Worm (Caenorhabditis elegans) whole organism, midembryonic: Measurements from ENCODE around the gene M04D8.5.

Source experiments
- T22C8.4 ChIP-seq: fragments of 200-800 bp; sonication (Bioruptor generic); IDR thresholded peaks from 2 replicates; pipeline ENCODE4 v1.3.6; 2022; ENCODE audit warnings: missing genetic modification characterization, missing compliant biosample characterization
- cog-1 ChIP-seq: sonication (generic microtip); optimal IDR thresholded peaks from 2 replicates; lab custom pipeline; 2016; ENCODE audit warnings: missing genetic modification characterization, missing compliant biosample characterization
- flt-1 ChIP-seq: fragments of 200-800 bp; sonication (Bioruptor generic); IDR thresholded peaks from 2 replicates; pipeline ENCODE4 v1.3.6; 2022; ENCODE audit warnings: missing genetic modification characterization, missing compliant biosample characterization
- klf-2 ChIP-seq: fragments of 200-800 bp; sonication (Bioruptor generic); conservative IDR thresholded peaks from 2 replicates; pipeline ENCODE4 v1.3.6; 2022; ENCODE audit warnings: missing genetic modification reagents, missing genetic modification characterization, missing compliant biosample characterization
- med-1 ChIP-seq: sonication (generic microtip); optimal IDR thresholded peaks from 2 replicates; lab custom pipeline; 2017; ENCODE audit warnings: missing genetic modification characterization, mild to moderate bottlenecking, missing compliant biosample characterization, antibody characterized with exemption, missing genetic modification reagents; ENCODE audit not compliant: insufficient read depth
- ref-1 ChIP-seq: fragments of 200-800 bp; sonication (Bioruptor generic); conservative IDR thresholded peaks from 2 replicates; pipeline ENCODE4 v1.3.6; 2022; ENCODE audit warnings: missing genetic modification reagents, missing genetic modification characterization, missing compliant biosample characterization
- tab-1 ChIP-seq: fragments of 200-800 bp; sonication (Bioruptor generic); IDR thresholded peaks from 2 replicates; pipeline ENCODE4 v1.3.6; 2022; ENCODE audit warnings: missing genetic modification characterization, missing compliant biosample characterization
- ztf-23 ChIP-seq: fragments of 200-800 bp; sonication (Bioruptor generic); IDR thresholded peaks from 2 replicates; pipeline ENCODE4 v1.3.6; 2022; ENCODE audit warnings: missing genetic modification reagents, missing genetic modification characterization, missing compliant biosample characterization
- ztf-29 ChIP-seq: fragments of 200-800 bp; sonication (Bioruptor generic); IDR thresholded peaks from 2 replicates; pipeline ENCODE4 v1.3.6; 2022; ENCODE audit warnings: missing genetic modification reagents, missing genetic modification characterization, missing compliant biosample characterization

The M04D8.5 gene

DNA sequence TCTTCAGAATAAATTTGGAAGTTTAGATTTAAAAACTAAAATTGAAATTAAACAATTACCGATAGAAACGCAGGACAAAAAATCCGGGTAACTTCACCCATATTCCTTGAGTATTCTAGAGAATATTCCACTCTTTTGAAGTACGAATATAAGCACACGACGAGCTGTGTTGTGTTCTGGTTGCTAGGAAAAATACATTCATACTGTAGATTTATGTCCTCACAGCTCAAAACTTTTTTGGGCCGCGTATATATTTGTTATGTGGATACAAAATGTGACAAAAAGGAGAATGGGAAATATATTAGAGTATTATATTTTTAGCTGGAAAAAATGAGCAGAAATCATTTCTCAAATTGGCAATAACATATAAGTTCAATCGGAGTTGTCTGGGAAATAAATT is at the start of gene M04D8.5:
Gene M04D8.5, minus strand, starts transcription at position 101 of the 400 bp plus-strand sequence.
- TF ChIP-seq T22C8.4 (GFP tag; lab: Robert Waterston, UW): no peak
- TF ChIP-seq ztf-23 (GFP tag; lab: Robert Waterston, UW): no peak
- no peak for TF ChIP-seq ztf-29 (GFP tag; lab: Robert Waterston, UW)
- TF ChIP-seq med-1 (GFP tag; lab: Kevin White, UChicago): no peak
- TF ChIP-seq ref-1 (GFP tag; lab: Robert Waterston, UW): no peak
- no peak for TF ChIP-seq cog-1 (tag; lab: Kevin White, UChicago)
- no peak for TF ChIP-seq klf-2 (GFP tag; lab: Robert Waterston, UW)
- no peak for TF ChIP-seq flt-1 (GFP tag; lab: Robert Waterston, UW)
- no peak for TF ChIP-seq tab-1 (GFP tag; lab: Robert Waterston, UW)

DNA sequence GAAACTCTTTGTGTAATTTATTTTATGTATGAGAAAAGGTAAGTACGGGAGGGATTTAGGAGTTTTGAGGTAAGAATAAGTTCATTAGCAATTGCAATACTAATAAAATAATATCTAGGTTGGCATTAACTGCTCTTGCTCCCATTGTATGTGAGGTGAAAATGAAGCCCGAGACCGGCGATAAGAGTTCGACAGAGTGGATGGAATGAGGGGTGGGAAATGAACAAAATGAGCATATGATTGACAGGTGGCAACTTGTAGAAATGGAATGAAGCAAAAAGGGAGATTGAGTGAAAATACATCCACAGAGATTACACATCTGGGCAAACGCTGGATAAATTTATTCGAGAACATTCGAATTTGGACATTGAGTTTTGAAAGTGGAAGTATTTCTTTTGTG is 45.7 kb upstream of the M04D8.5 start:
- TF ChIP-seq flt-1 (GFP tag; lab: Robert Waterston, UW) (no peak), tab-1 (GFP tag; lab: Robert Waterston, UW) (no peak), cog-1 (tag; lab: Kevin White, UChicago) (no peak), ztf-23 (GFP tag; lab: Robert Waterston, UW) (no peak), ref-1 (GFP tag; lab: Robert Waterston, UW) (no peak), klf-2 (GFP tag; lab: Robert Waterston, UW) (no peak), ztf-29 (GFP tag; lab: Robert Waterston, UW) (no peak), med-1 (GFP tag; lab: Kevin White, UChicago) (no peak), T22C8.4 (GFP tag; lab: Robert Waterston, UW) (no peak)

DNA sequence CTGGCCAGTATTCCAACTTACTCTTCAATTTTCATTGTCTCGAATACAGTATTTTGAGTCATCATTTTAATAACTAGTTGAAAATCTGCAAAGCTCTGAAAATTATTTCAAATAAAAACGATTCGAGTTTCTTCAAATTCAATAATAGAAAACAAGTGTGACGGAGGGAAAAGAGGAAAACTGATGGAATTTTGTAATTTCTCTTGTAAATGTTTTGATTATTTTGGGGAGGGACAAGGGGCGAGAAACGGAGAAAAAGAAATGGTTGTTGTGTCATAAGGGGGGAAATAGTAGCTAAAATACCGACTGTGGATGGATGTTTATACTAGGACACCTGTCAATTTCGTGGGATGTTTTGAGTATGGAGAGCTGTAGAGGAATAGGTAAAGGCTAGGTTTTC is 45.0 kb upstream of the M04D8.5 start, which contains the start of gene T16G12.9:
Gene T16G12.9, minus strand, starts transcription at position 101 of the 400 bp plus-strand sequence.
- TF ChIP-seq ztf-29 (GFP tag; lab: Robert Waterston, UW) (no peak), cog-1 (tag; lab: Kevin White, UChicago) (no peak), ztf-23 (GFP tag; lab: Robert Waterston, UW) (no peak), klf-2 (GFP tag; lab: Robert Waterston, UW) (no peak)

DNA sequence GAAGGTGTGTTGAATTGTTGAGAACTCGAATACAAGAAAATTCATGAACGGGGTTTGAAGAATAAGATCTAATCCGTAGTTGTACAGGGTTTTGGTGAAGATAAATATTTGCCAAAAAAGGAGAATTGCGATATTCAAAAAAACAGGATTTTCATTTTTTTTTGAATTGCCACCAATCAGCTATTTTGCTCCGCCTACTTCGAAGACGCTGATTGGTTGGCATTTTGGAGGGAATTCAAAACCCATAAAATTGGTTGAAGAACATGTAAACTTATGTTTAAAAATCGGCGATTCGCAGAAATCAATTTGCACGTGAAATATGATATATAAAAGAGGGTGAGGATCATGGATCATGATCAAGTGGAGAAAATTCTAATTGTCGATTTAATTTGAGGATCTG is 42.9 kb upstream of the M04D8.5 start:
- TF ChIP-seq ztf-29 (GFP tag; lab: Robert Waterston, UW) (no peak), ref-1 (GFP tag; lab: Robert Waterston, UW) (no peak), flt-1 (GFP tag; lab: Robert Waterston, UW) (no peak), T22C8.4 (GFP tag; lab: Robert Waterston, UW) (no peak), klf-2 (GFP tag; lab: Robert Waterston, UW) (no peak), ztf-23 (GFP tag; lab: Robert Waterston, UW) (no peak), med-1 (GFP tag; lab: Kevin White, UChicago) (no peak), cog-1 (tag; lab: Kevin White, UChicago) (no peak), tab-1 (GFP tag; lab: Robert Waterston, UW) (no peak)

DNA sequence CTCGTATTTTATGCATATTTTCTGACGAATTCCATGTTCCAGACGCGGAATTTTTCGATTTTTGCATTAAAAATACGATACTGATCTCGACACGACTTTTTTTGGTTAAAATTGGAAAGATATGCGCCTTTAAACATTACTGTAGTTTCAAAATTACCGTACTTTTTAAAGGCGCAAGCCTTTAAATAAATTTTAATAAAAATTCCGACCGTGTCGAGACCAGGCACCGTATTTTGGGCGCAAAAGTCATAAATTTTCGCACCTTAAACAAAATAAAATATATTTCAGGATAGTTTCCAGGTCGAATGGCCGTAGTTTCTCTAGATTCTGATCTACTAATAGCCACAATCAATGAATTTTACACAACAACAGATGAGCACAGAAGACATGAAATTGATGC is 36.2 kb upstream of the M04D8.5 start, which contains the start of gene T16G12.6:
Gene T16G12.6, plus strand, starts transcription at position 301 of the 400 bp plus-strand sequence.
- TF ChIP-seq klf-2 (GFP tag; lab: Robert Waterston, UW) (no peak), flt-1 (GFP tag; lab: Robert Waterston, UW) (no peak), tab-1 (GFP tag; lab: Robert Waterston, UW) (no peak), T22C8.4 (GFP tag; lab: Robert Waterston, UW) (no peak)

DNA sequence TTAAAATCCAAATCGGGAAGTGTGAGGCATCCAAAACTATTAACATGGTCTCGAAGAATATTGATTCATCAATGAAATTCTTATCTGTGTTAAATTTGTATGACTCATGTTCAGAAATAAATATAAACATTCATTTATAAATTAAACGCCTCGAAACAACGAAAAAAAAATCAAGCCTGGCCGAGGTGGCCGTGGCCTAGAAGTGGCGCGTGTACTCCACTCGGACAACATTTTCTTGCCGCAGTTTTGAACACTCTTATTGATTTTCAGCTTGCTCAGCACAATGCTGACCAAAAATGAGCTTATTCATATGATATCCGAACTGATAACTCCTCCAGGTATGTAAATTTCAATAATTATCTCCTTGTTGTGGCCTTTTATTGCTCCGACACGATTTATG is 31.0 kb upstream of the M04D8.5 start, which contains the start of gene ekl-6:
Gene ekl-6, plus strand, starts transcription at position 265 of the 400 bp plus-strand sequence.
- peak; percentile 10; the same call in 1 of the 2 replicates for TF ChIP-seq T22C8.4 (GFP tag; lab: Robert Waterston, UW)
- TF ChIP-seq ztf-23 (GFP tag; lab: Robert Waterston, UW): no peak
- peak; percentile 37 for TF ChIP-seq cog-1 (tag; lab: Kevin White, UChicago)
- TF ChIP-seq flt-1 (GFP tag; lab: Robert Waterston, UW): peak; percentile 71

DNA sequence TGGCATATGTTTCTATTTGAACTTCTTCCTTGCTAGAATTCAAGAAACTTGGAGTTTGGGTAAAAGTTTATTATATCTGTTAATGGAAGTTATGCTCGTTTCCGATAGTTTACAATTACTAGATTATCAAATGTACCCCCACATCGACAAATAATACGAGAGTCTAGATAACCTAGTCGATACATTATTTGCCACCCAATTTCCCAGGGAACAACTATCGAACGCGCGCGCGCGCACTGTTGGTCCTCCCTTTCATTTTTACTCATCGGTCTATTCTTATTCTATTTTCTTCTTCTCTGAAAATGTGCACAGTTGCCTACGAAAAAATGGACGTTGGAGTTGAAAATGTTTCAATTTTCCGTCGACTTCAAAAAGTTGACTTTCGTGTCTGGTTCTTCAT is 27.5 kb upstream of the M04D8.5 start, which contains the start of gene T16G12.13:
Gene T16G12.13, plus strand, starts transcription at position 293 of the 400 bp plus-strand sequence.
- no peak for TF ChIP-seq ztf-29 (GFP tag; lab: Robert Waterston, UW)
- no peak for TF ChIP-seq T22C8.4 (GFP tag; lab: Robert Waterston, UW)
- no peak for TF ChIP-seq cog-1 (tag; lab: Kevin White, UChicago)
- no peak for TF ChIP-seq ztf-23 (GFP tag; lab: Robert Waterston, UW)
- no peak for TF ChIP-seq flt-1 (GFP tag; lab: Robert Waterston, UW)
- no peak for TF ChIP-seq klf-2 (GFP tag; lab: Robert Waterston, UW)
- no peak for TF ChIP-seq ref-1 (GFP tag; lab: Robert Waterston, UW)
- no peak for TF ChIP-seq med-1 (GFP tag; lab: Kevin White, UChicago)
- no peak for TF ChIP-seq tab-1 (GFP tag; lab: Robert Waterston, UW)

DNA sequence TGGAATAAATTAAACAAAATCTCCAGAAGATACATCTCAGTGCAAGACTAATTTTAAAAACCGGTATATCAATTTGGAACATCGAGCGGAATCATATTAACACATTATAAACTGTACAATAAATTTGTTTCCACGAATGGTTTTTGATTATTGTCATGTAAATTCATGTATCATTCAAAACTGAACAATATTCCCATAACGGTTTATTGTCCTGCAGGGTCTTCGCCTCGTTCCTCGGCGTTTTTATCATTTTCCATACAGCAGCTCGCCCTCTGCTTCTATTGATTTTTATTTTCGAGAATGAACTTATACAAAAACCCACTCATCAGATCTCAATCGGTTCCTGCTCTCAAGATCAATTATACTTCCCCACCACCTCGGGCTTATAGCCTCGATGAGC is 25.9 kb upstream of the M04D8.5 start, which contains the start of gene T16G12.8:
Gene T16G12.8, plus strand, starts transcription at position 301 of the 400 bp plus-strand sequence.
- no peak for TF ChIP-seq med-1 (GFP tag; lab: Kevin White, UChicago)
- no peak for TF ChIP-seq ztf-23 (GFP tag; lab: Robert Waterston, UW)
- TF ChIP-seq flt-1 (GFP tag; lab: Robert Waterston, UW): no peak
- no peak for TF ChIP-seq ztf-29 (GFP tag; lab: Robert Waterston, UW)
- TF ChIP-seq tab-1 (GFP tag; lab: Robert Waterston, UW): no peak
- no peak for TF ChIP-seq klf-2 (GFP tag; lab: Robert Waterston, UW)
- TF ChIP-seq ref-1 (GFP tag; lab: Robert Waterston, UW): no peak
- TF ChIP-seq cog-1 (tag; lab: Kevin White, UChicago): no peak
- TF ChIP-seq T22C8.4 (GFP tag; lab: Robert Waterston, UW): no peak

DNA sequence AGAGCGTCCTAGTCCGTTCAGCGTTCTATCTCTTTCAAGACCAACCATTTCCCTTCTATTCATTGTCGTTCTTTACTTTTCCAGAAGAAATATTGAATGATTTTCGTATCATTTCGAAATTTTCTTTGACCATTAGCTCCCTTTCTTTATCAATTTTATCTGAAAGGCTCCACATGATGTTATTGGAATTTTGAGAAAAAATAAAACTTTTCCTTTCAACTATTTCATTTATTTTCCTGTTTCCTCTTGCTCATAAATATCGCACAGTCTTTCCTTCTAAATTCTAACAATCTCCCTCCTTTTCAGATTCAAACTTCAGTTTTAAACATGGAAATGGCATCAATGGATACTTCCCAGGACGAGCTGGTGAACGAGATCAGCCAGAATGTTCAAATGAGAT is 24.4 kb upstream of the M04D8.5 start, which contains the start of gene T16G12.4:
Gene T16G12.4, plus strand, starts transcription at position 301 of the 400 bp plus-strand sequence.
- TF ChIP-seq tab-1 (GFP tag; lab: Robert Waterston, UW): no peak
- TF ChIP-seq ztf-29 (GFP tag; lab: Robert Waterston, UW): no peak
